Worm (Caenorhabditis elegans) whole organism, mixed stage, embryonic: Measurements from ENCODE around the gene C04C3.4.

Source experiments
- lin-13 ChIP-seq: fragments of 150-350 bp; optimal IDR thresholded peaks from 2 replicates; lab custom pipeline; 2014; ENCODE audit warnings: missing biosample characterization, missing genetic modification characterization
- unc-62 ChIP-seq: fragments of 150-350 bp; optimal IDR thresholded peaks from 2 replicates; lab custom pipeline; 2014; ENCODE audit warnings: missing biosample characterization, missing genetic modification reagents, missing genetic modification characterization

DNA sequence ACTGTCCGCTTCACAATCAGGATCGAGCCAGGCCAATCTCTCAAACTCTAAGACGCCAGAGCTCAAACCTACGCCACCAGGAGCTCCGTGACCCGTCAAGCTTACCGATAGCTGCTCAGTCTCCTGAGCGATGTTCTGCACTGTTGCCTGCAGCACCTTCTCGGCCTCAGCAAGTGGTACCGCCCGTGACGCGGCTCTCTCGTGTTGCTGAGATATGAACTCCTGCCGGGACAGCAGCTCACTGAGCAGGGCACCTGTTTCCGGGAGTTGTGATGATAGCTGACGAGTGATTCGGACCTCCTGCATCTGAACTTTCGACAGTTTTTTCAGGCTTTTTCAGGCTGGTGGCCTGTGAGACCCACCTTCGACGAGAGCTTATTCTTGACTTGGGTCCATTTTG lies 3.9 kb downstream of the C04C3.4 start:
- TF ChIP-seq lin-13 (tag; lab: Kevin White, UChicago), result no peak
- TF ChIP-seq unc-62 (GFP tag; lab: Kevin White, UChicago), result no peak
